Fruit fly (Drosophila melanogaster): ENCODE results near the gene Edem2.

Edem2 gene

DNA sequence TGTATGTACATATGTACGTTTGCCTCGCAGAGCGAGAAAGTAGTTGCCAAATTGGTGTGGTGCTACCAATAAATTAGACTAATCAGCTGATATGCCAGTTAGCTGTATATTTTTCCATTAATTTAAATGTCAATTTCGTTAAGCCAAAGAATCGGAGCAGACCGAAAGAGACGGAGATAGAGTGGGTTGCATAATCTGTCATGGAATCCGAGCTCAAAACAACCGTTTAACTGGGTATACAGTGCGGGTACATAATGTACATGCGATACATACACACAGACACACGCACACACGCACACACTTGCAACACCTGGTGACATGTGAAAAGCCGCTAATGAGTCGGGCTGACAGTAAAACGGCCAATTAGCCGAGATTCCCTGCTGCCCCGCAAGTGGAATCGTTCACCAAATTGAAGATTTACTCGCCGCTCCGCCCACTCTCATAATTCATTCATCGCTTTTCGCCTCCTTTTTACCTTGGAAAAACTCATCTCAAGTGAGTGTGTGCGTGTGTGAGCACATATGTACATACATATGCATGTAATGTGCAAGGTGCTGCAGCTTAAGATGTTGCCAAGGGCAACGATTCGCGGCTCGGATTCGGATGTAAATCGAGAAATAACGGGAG lies 836 bp upstream of the Edem2 start (continued):
- TF ChIP-seq Elba2 (GFP tag; optimal IDR thresholded peaks at IDR 0.05) = peak; percentile 15
- TF ChIP-seq zen (tag; optimal IDR thresholded peaks at IDR 0.05) = peak; percentile 42
- TF ChIP-seq vvl (GFP tag; IDR thresholded peaks at IDR 0.05) = peak; percentile 29; the same call in 1 of the 2 replicates
- TF ChIP-seq gem (tag; optimal IDR thresholded peaks at IDR 0.05) = no peak
- no peak for TF ChIP-seq CoRest (tag; optimal IDR thresholded peaks at IDR 0.05)
- no peak for TF ChIP-seq CG6813 (GFP tag; optimal IDR thresholded peaks at IDR 0.05)
- peak in 1 of 2 experiments; percentile 96 for TF ChIP-seq Pdp1 (GFP tag; optimal IDR thresholded peaks at IDR 0.05)
- no peak for TF ChIP-seq ind (GFP tag; optimal IDR thresholded peaks at IDR 0.05)

DNA sequence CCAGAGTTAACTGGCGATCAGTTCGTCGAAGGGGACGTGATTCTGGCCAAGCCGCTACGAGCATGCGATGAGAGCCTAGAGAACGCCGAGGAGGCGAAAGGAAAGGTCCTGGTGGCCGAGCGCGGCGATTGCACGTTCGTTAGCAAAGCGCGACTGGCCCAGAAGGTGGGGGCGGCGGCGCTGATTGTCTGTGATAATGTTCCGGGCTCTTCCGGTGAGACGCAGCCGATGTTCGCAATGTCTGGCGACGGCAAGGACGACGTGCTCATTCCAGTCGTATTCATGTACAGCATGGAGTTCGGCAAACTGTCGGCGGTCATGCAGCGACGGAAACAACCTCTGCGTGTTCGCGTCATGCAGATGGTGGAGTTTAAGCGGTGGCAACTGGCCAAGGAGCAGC lies 3.8 kb downstream of the Edem2 start:
- no peak for TF ChIP-seq Abd-B (GFP tag; optimal IDR thresholded peaks at IDR 0.05)
- no peak for TF ChIP-seq crc (GFP tag; optimal IDR thresholded peaks at IDR 0.05)
- peak; percentile 93 for TF ChIP-seq Ets65A (GFP tag)
- TF ChIP-seq Med (GFP tag) = peak; percentile 65
- 0 out of 3 replicates have a peak, but pooled peaks have one; percentile 13 for TF ChIP-seq Dbx (GFP tag; IDR thresholded peaks at IDR 0.05)
- no peak for TF ChIP-seq Elba2 (GFP tag; optimal IDR thresholded peaks at IDR 0.05)

dm6 chr2L:13202960-13203436 lies 11.0 kb downstream of the Edem2 start, which contains the start of gene CG16972:
Gene CG16972, minus strand, starts transcription at chr2L:13203295.
- TF ChIP-seq CG14014 (GFP tag; IDR thresholded peaks at IDR 0.05) (0 out of 2 replicates have a peak, but pooled peaks have one; percentile 13), tio (GFP tag; optimal IDR thresholded peaks at IDR 0.05) (no peak), eve (GFP tag; optimal IDR thresholded peaks at IDR 0.05) (no peak), Sox102F (GFP tag; optimal IDR thresholded peaks at IDR 0.05) (no peak), CG10267 (tag; optimal IDR thresholded peaks at IDR 0.05) (no peak), shn (GFP tag; optimal IDR thresholded peaks at IDR 0.05) (no peak), Xbp1 (GFP tag; optimal IDR thresholded peaks at IDR 0.05) (no peak), Bgb (GFP tag; IDR thresholded peaks at IDR 0.05; ENCODE audit: partially characterized antibody) (no peak), dysf (GFP tag; IDR thresholded peaks at IDR 0.05) (peak; percentile 40; the same call in 1 of the 3 replicates), inv (GFP tag; IDR thresholded peaks at IDR 0.05; ENCODE audit: partially characterized antibody) (no peak), YL-1 (GFP tag; optimal IDR thresholded peaks at IDR 0.05) (peak; percentile 5), phol (tag; optimal IDR thresholded peaks at IDR 0.05) (no peak), Gsc (GFP tag; IDR thresholded peaks at IDR 0.05) (no peak), Rfx (GFP tag; IDR thresholded peaks at IDR 0.05) (no peak), Awh (GFP tag; IDR thresholded peaks at IDR 0.05) (0 out of 2 replicates have a peak, but pooled peaks have one; percentile 9), Ets97D (GFP tag; optimal IDR thresholded peaks at IDR 0.05) (no peak), Elba2 (GFP tag; optimal IDR thresholded peaks at IDR 0.05) (peak; percentile 30), knrl (GFP tag; IDR thresholded peaks at IDR 0.05; ENCODE audit: partially characterized antibody) (no peak), ewg (GFP tag; optimal IDR thresholded peaks at IDR 0.05) (no peak), CG12299 (tag; optimal IDR thresholded peaks at IDR 0.05) (peak; percentile 40), MBD-R2 (GFP tag; IDR thresholded peaks at IDR 0.05) (peak; percentile 44), CG31224 (GFP tag; IDR thresholded peaks at IDR 0.05) (no peak), pros (GFP tag; optimal IDR thresholded peaks at IDR 0.05) (no peak), D19B (GFP tag; optimal IDR thresholded peaks at IDR 0.05) (no peak), wor (GFP tag; IDR thresholded peaks at IDR 0.05) (no peak), rib (GFP tag; IDR thresholded peaks at IDR 0.05) (no peak), da (GFP tag; optimal IDR thresholded peaks at IDR 0.05) (no peak), CG4820 (GFP tag; optimal IDR thresholded peaks at IDR 0.05) (no peak), usp (GFP tag; optimal IDR thresholded peaks at IDR 0.05) (no peak), CG17829 (tag; optimal IDR thresholded peaks at IDR 0.05) (no peak), ftz-f1 (GFP tag; optimal IDR thresholded peaks at IDR 0.05) (no peak), az2 (GFP tag; optimal IDR thresholded peaks at IDR 0.05) (no peak), unc-4 (GFP tag; IDR thresholded peaks at IDR 0.05; ENCODE audit: partially characterized antibody) (no peak), CG3163 (GFP tag; optimal IDR thresholded peaks at IDR 0.05) (no peak), tap (tag; optimal IDR thresholded peaks at IDR 0.05) (no peak)
